Fruit fly (Drosophila melanogaster) whole organism, embryonic: ENCODE results near the gene CRAT.

ENCODE experiments used
- C15 ChIP-seq: fragments of 200-800 bp; sonication (Bioruptor generic); IDR thresholded peaks from 3 replicates; pipeline ENCODE4 v1.3.6; 2022; ENCODE audit warnings: missing biosample characterization, missing genetic modification characterization
- CG10209 ChIP-seq: fragments of 200-800 bp; sonication (Bioruptor generic); optimal IDR thresholded peaks from 3 replicates; lab custom pipeline; 2017; ENCODE audit warnings: missing biosample characterization, mild to moderate bottlenecking, missing genetic modification characterization, missing genetic modification reagents
- CG11247 ChIP-seq: fragments of 200-800 bp; sonication (Bioruptor generic); IDR thresholded peaks from 2 replicates; pipeline ENCODE4 v1.3.6; 2022; ENCODE audit warnings: missing biosample characterization, missing genetic modification characterization
- CG11696 ChIP-seq: fragments of 200-800 bp; sonication (Bioruptor generic); IDR thresholded peaks from 2 replicates; pipeline ENCODE4 v1.3.6; 2022; ENCODE audit warnings: missing biosample characterization, missing genetic modification characterization
- CG12155 ChIP-seq: fragments of 200-800 bp; sonication (Bioruptor generic); optimal IDR thresholded peaks from 3 replicates; lab custom pipeline; 2016; ENCODE audit warnings: missing biosample characterization, missing genetic modification characterization
- CG12391 ChIP-seq: fragments of 200-800 bp; sonication (Bioruptor generic); optimal IDR thresholded peaks from 3 replicates; lab custom pipeline; 2018; ENCODE audit warnings: missing biosample characterization, mild to moderate bottlenecking, missing genetic modification characterization, moderate library complexity
- CG12659 ChIP-seq: fragments of 200-800 bp; sonication (Bioruptor generic); optimal IDR thresholded peaks from 3 replicates; lab custom pipeline; 2017; ENCODE audit warnings: mild to moderate bottlenecking, missing biosample characterization, missing genetic modification reagents, missing genetic modification characterization
- CG13775 ChIP-seq: fragments of 200-800 bp; sonication (Bioruptor generic); optimal IDR thresholded peaks from 3 replicates; lab custom pipeline; 2017; ENCODE audit warnings: missing biosample characterization, mild to moderate bottlenecking, missing genetic modification characterization
- CG1647 ChIP-seq: fragments of 200-800 bp; sonication (Bioruptor generic); optimal IDR thresholded peaks from 3 replicates; lab custom pipeline; 2016; ENCODE audit warnings: missing biosample characterization, missing genetic modification characterization
- CG2120 ChIP-seq: fragments of 200-800 bp; sonication (Bioruptor generic); optimal IDR thresholded peaks from 3 replicates; lab custom pipeline; 2016; ENCODE audit warnings: missing biosample characterization, missing genetic modification characterization
- CG32772 ChIP-seq: fragments of 200-800 bp; sonication (Bioruptor generic); IDR thresholded peaks from 2 replicates; pipeline ENCODE4 v1.3.6; 2022; ENCODE audit warnings: missing biosample characterization, missing genetic modification characterization
- CG34422 ChIP-seq: fragments of 200-800 bp; sonication (Bioruptor generic); IDR thresholded peaks from 3 replicates; pipeline ENCODE4 v1.3.6; 2022; ENCODE audit warnings: missing biosample characterization, missing genetic modification characterization
- CG42726 ChIP-seq: fragments of 200-800 bp; sonication (Bioruptor generic); IDR thresholded peaks from 2 replicates; pipeline ENCODE4 v1.3.6; 2022; ENCODE audit warnings: missing biosample characterization, missing genetic modification characterization; ENCODE audit not compliant: partially characterized antibody
- CG4730 ChIP-seq: fragments of 200-800 bp; sonication (Bioruptor generic); IDR thresholded peaks from 2 replicates; pipeline ENCODE4 v1.3.6; 2022; ENCODE audit warnings: missing biosample characterization, missing genetic modification characterization
- CG6765 ChIP-seq: fragments of 200-800 bp; sonication (Bioruptor generic); optimal IDR thresholded peaks from 3 replicates; lab custom pipeline; 2017; ENCODE audit warnings: missing biosample characterization, mild to moderate bottlenecking, missing genetic modification characterization
- CG8290 ChIP-seq, 3 experiments: fragments of 200-800 bp; sonication (Bioruptor generic); optimal IDR thresholded peaks; 2 replicates each; lab custom pipeline; 2016 to 2019; ENCODE audit warnings: missing biosample characterization in 3 of 3, missing genetic modification characterization in 3 of 3, mild to moderate bottlenecking in 2 of 3, moderate library complexity in 1 of 3
- CrebB ChIP-seq: fragments of 200-800 bp; sonication (Bioruptor generic); optimal IDR thresholded peaks from 3 replicates; lab custom pipeline; 2018; ENCODE audit warnings: missing biosample characterization, mild to moderate bottlenecking, missing genetic modification characterization
- Deaf1 ChIP-seq: fragments of 200-800 bp; optimal IDR thresholded peaks from 3 replicates; lab custom pipeline; 2019; ENCODE audit warnings: missing biosample characterization, mild to moderate bottlenecking, missing genetic modification characterization, moderate library complexity
- Dip3 ChIP-seq: fragments of 200-800 bp; sonication (Bioruptor generic); optimal IDR thresholded peaks from 3 replicates; lab custom pipeline; 2016; ENCODE audit warnings: missing biosample characterization, missing genetic modification characterization
- Drgx ChIP-seq: fragments of 200-800 bp; sonication (Bioruptor generic); IDR thresholded peaks from 2 replicates; pipeline ENCODE4 v1.3.6; 2022; ENCODE audit warnings: missing biosample characterization, missing genetic modification characterization
- Hey ChIP-seq: fragments of 200-800 bp; sonication (Bioruptor generic); optimal IDR thresholded peaks from 3 replicates; lab custom pipeline; 2018; ENCODE audit warnings: missing biosample characterization, mild to moderate bottlenecking, missing genetic modification characterization
- Mad ChIP-seq: fragments of 200-800 bp; sonication (Bioruptor generic); optimal IDR thresholded peaks from 2 replicates; lab custom pipeline; 2016; ENCODE audit warnings: missing biosample characterization, missing genetic modification characterization
- NC2α ChIP-seq: fragments of 200-800 bp; sonication (Bioruptor generic); optimal IDR thresholded peaks from 2 replicates; lab custom pipeline; 2016; ENCODE audit warnings: missing biosample characterization, missing genetic modification characterization
- NC2β ChIP-seq: fragments of 200-800 bp; sonication (Bioruptor generic); optimal IDR thresholded peaks from 2 replicates; lab custom pipeline; 2016; ENCODE audit warnings: missing biosample characterization, missing genetic modification characterization
- Rx ChIP-seq: fragments of 200-800 bp; sonication (Bioruptor generic); IDR thresholded peaks from 2 replicates; pipeline ENCODE4 v1.3.6; 2022; ENCODE audit warnings: missing biosample characterization, missing genetic modification characterization
- Sry-δ ChIP-seq: fragments of 200-800 bp; sonication (Bioruptor generic); optimal IDR thresholded peaks from 2 replicates; lab custom pipeline; 2016; ENCODE audit warnings: missing biosample characterization, missing genetic modification characterization
- Vsx1 ChIP-seq: fragments of 200-800 bp; sonication (Bioruptor generic); optimal IDR thresholded peaks from 2 replicates; lab custom pipeline; 2017; ENCODE audit warnings: missing biosample characterization, mild to moderate bottlenecking, missing genetic modification characterization, missing genetic modification reagents
- al ChIP-seq: fragments of 200-800 bp; sonication (Bioruptor generic); IDR thresholded peaks from 2 replicates; pipeline ENCODE4 v1.3.6; 2022; ENCODE audit warnings: missing biosample characterization, missing genetic modification characterization
- ash1 ChIP-seq: fragments of 200-800 bp; sonication (Bioruptor generic); optimal IDR thresholded peaks from 2 replicates; lab custom pipeline; 2018; ENCODE audit warnings: missing biosample characterization, mild to moderate bottlenecking, missing genetic modification characterization
- chinmo ChIP-seq: fragments of 200-800 bp; sonication (Bioruptor generic); IDR thresholded peaks from 4 replicates; pipeline ENCODE4 v1.3.6; 2022; ENCODE audit warnings: missing biosample characterization, missing genetic modification characterization; ENCODE audit not compliant: partially characterized antibody
- da ChIP-seq: fragments of 200-800 bp; sonication (Bioruptor generic); optimal IDR thresholded peaks from 2 replicates; lab custom pipeline; 2016; ENCODE audit warnings: missing biosample characterization, missing genetic modification characterization
- en ChIP-seq: fragments of 200-800 bp; sonication (Bioruptor generic); optimal IDR thresholded peaks from 2 replicates; lab custom pipeline; 2016; ENCODE audit warnings: missing biosample characterization, missing genetic modification characterization
- fd102C ChIP-seq: fragments of 200-800 bp; sonication (Bioruptor generic); optimal IDR thresholded peaks from 2 replicates; lab custom pipeline; 2018; ENCODE audit warnings: missing biosample characterization, mild to moderate bottlenecking, missing genetic modification characterization, moderate library complexity
- fd3F ChIP-seq: fragments of 200-800 bp; sonication (Bioruptor generic); optimal IDR thresholded peaks from 2 replicates; lab custom pipeline; 2018; ENCODE audit warnings: missing biosample characterization, mild to moderate bottlenecking, missing genetic modification characterization, moderate library complexity
- kah ChIP-seq: fragments of 200-800 bp; sonication (Bioruptor generic); optimal IDR thresholded peaks from 2 replicates; lab custom pipeline; 2018; ENCODE audit warnings: missing biosample characterization, mild to moderate bottlenecking, missing genetic modification characterization
- kni ChIP-seq: fragments of 200-800 bp; sonication (Bioruptor generic); optimal IDR thresholded peaks from 3 replicates; lab custom pipeline; 2017; ENCODE audit warnings: mild to moderate bottlenecking, missing biosample characterization, missing genetic modification reagents, missing genetic modification characterization
- lbe ChIP-seq: fragments of 200-800 bp; sonication (Bioruptor generic); optimal IDR thresholded peaks from 2 replicates; lab custom pipeline; 2016; ENCODE audit warnings: missing biosample characterization, mild to moderate bottlenecking, missing genetic modification characterization
- lilli ChIP-seq: fragments of 200-800 bp; sonication (Bioruptor generic); optimal IDR thresholded peaks from 3 replicates; lab custom pipeline; 2016; ENCODE audit warnings: missing biosample characterization, missing genetic modification characterization
- odd ChIP-seq: fragments of 200-800 bp; sonication (Bioruptor generic); optimal IDR thresholded peaks from 2 replicates; lab custom pipeline; 2017; ENCODE audit warnings: missing biosample characterization, mild to moderate bottlenecking, missing genetic modification characterization
- onecut ChIP-seq: fragments of 200-800 bp; sonication (Bioruptor generic); IDR thresholded peaks from 2 replicates; pipeline ENCODE4 v1.3.6; 2022; ENCODE audit warnings: missing biosample characterization, missing genetic modification characterization
- otp ChIP-seq: fragments of 200-800 bp; sonication (Bioruptor generic); IDR thresholded peaks from 3 replicates; pipeline ENCODE4, ENCODE4 v1.3.6; 2022; ENCODE audit warnings: missing biosample characterization, missing genetic modification characterization
- prd ChIP-seq, 3 experiments: fragments of >200 bp in 2 of 3; fragments of 200-800 bp in 1 of 3; sonication (Bioruptor generic) in 1 of 3; optimal IDR thresholded peaks in 2 of 3; IDR thresholded peaks in 1 of 3; 2 replicates in 2 of 3; 3 replicates in 1 of 3; pipeline versions ENCODE4 v1.3.6 to Lab custom; 2017 to 2022; ENCODE audit warnings: missing biosample characterization in 1 of 3, missing genetic modification characterization in 1 of 3
- ro ChIP-seq: fragments of 200-800 bp; sonication (Bioruptor generic); IDR thresholded peaks from 2 replicates; pipeline ENCODE4 v1.3.6; 2022; ENCODE audit warnings: missing biosample characterization, missing genetic modification characterization
- seq ChIP-seq: fragments of 200-800 bp; sonication (Bioruptor generic); IDR thresholded peaks from 2 replicates; pipeline ENCODE4 v1.3.6; 2022; ENCODE audit warnings: missing biosample characterization, missing genetic modification characterization
- slp2 ChIP-seq: fragments of 200-800 bp; sonication (Bioruptor generic); optimal IDR thresholded peaks from 2 replicates; lab custom pipeline; 2016; ENCODE audit warnings: missing biosample characterization, missing genetic modification characterization
- tx ChIP-seq: fragments of 200-800 bp; sonication (Bioruptor generic); optimal IDR thresholded peaks from 2 replicates; lab custom pipeline; 2016; ENCODE audit warnings: missing biosample characterization, missing genetic modification characterization
- unpg ChIP-seq: fragments of 200-800 bp; sonication (Bioruptor generic); optimal IDR thresholded peaks from 3 replicates; lab custom pipeline; 2018; ENCODE audit warnings: missing biosample characterization, mild to moderate bottlenecking, missing genetic modification characterization, moderate library complexity
- zfh2 ChIP-seq: fragments of 200-800 bp; sonication (Bioruptor generic); optimal IDR thresholded peaks from 2 replicates; lab custom pipeline; 2016; ENCODE audit warnings: missing biosample characterization, missing genetic modification characterization

The CRAT gene

dm6 chr3R:6373512-6374306, 2.1 kb downstream of the CRAT start (continued):
- 0 out of 2 replicates have a peak, but pooled peaks have one; percentile 33 for TF ChIP-seq Drgx (GFP tag; lab: Robert Waterston, UW)
- no peak for TF ChIP-seq Hey
- peak; percentile 59 for TF ChIP-seq CG2120 (GFP tag; lab: Kevin White, UChicago)
- peak; percentile 71 for TF ChIP-seq CG12659
- TF ChIP-seq CG1647 (GFP tag; lab: Kevin White, UChicago) = peak; percentile 50
- peak; percentile 66 for TF ChIP-seq odd (GFP tag; lab: Kevin White, UChicago)
- TF ChIP-seq seq (GFP tag; lab: Robert Waterston, UW) = peak; percentile 52; the same call in 1 of the 2 replicates
- peak; percentile 78 for TF ChIP-seq CG10209 (GFP tag; lab: Kevin White, UChicago)
- TF ChIP-seq CG34422 (GFP tag; lab: Robert Waterston, UW) = peak; percentile 43; the same call in 1 of the 3 replicates
- peak; percentile 6 for TF ChIP-seq tx (GFP tag; lab: Kevin White, UChicago)
- TF ChIP-seq kni (GFP tag; lab: Kevin White, UChicago) = peak; percentile 23
- TF ChIP-seq kah = peak; percentile 17
- peak; percentile 71 for TF ChIP-seq Sry-δ
- TF ChIP-seq Deaf1 = no peak
- TF ChIP-seq NC2α (GFP tag; lab: Kevin White, UChicago) = no peak
- peak; percentile 75 for TF ChIP-seq Vsx1 (GFP tag; lab: Kevin White, UChicago)
- no peak for TF ChIP-seq CG8290 (GFP tag; optimal IDR thresholded peaks at IDR 0.05; lab: Kevin White, UChicago)
- TF ChIP-seq CG8290 (tag; optimal IDR thresholded peaks at IDR 0.05; lab: Kevin White, UChicago) = peak in 1 of 2 experiments; percentile 87
- TF ChIP-seq prd (optimal IDR thresholded peaks at IDR 0.05; lab: Kevin White, UChicago) = no peak
- peak; percentile 24; the same call in 1 of the 3 replicates for TF ChIP-seq prd (GFP tag; IDR thresholded peaks at IDR 0.05; lab: Robert Waterston, UW)
- TF ChIP-seq da (GFP tag; lab: Kevin White, UChicago) = no peak
- peak; percentile 89 for TF ChIP-seq fd3F
- TF ChIP-seq Rx = no peak
- peak; percentile 55; the same call in 1 of the 3 replicates for TF ChIP-seq C15 (GFP tag; lab: Robert Waterston, UW)
- TF ChIP-seq CG42726 = no peak
- no peak for TF ChIP-seq slp2
- TF ChIP-seq CG12155 (GFP tag; lab: Kevin White, UChicago) = peak; percentile 14
- no peak for TF ChIP-seq CG11696 (GFP tag; lab: Robert Waterston, UW)
- no peak for TF ChIP-seq CG4730 (GFP tag; lab: Robert Waterston, UW)
- TF ChIP-seq al (GFP tag; lab: Robert Waterston, UW) = 0 out of 2 replicates have a peak, but pooled peaks have one; percentile 10
- 0 out of 4 replicates have a peak, but pooled peaks have one; percentile 19 for TF ChIP-seq chinmo (GFP tag; lab: Robert Waterston, UW)
- no peak for TF ChIP-seq onecut (GFP tag; lab: Robert Waterston, UW)
- peak; percentile 55 for TF ChIP-seq CrebB (tag; lab: Kevin White, UChicago)
- peak; percentile 54 for TF ChIP-seq CG12391 (tag; lab: Kevin White, UChicago)
- TF ChIP-seq zfh2 (GFP tag; lab: Kevin White, UChicago) = no peak
- peak; percentile 52 for TF ChIP-seq lilli (GFP tag; lab: Kevin White, UChicago)
- 0 out of 2 replicates have a peak, but pooled peaks have one; percentile 52 for TF ChIP-seq CG11247
- peak; percentile 35 for TF ChIP-seq CG13775 (GFP tag; lab: Kevin White, UChicago)
- TF ChIP-seq lbe = peak; percentile 49
- no peak for TF ChIP-seq NC2β (GFP tag; lab: Kevin White, UChicago)
- peak; percentile 40 for TF ChIP-seq unpg (GFP tag; lab: Kevin White, UChicago)
- TF ChIP-seq CG6765 (GFP tag; lab: Kevin White, UChicago) = peak; percentile 52
- TF ChIP-seq fd102C (GFP tag; lab: Kevin White, UChicago) = no peak
- no peak for TF ChIP-seq CG32772
- peak; percentile 2 for TF ChIP-seq Mad
- no peak for TF ChIP-seq Dip3 (GFP tag; lab: Kevin White, UChicago)
- no peak for TF ChIP-seq ash1 (GFP tag; lab: Kevin White, UChicago)
- no peak; the same call in 2 of the 3 replicates for TF ChIP-seq otp (GFP tag; lab: Robert Waterston, UW)
- no peak for TF ChIP-seq en (GFP tag; lab: Kevin White, UChicago)
- no peak for TF ChIP-seq ro (GFP tag; lab: Robert Waterston, UW)
